Fruit fly (Drosophila melanogaster) S2 (cell line): ENCODE results near the gene Dscam4.

Experiments used
- CG8478 ChIP-seq: fragments of >200 bp; optimal IDR thresholded peaks from 2 replicates; lab custom pipeline; 2018
- CTCF ChIP-seq, 2 experiments: fragments of >200 bp; optimal IDR thresholded peaks; 2 replicates each; lab custom pipeline; 2018

dm6 chr3L:8320105-8320813 is 81.8 kb downstream of the Dscam4 start, which contains the start of gene CG13670:
- TF ChIP-seq CG8478 (lab: Kevin White, UChicago) (no peak), CTCF (optimal IDR thresholded peaks at IDR 0.05; lab: Kevin White, UChicago) (no peak)
